Worm (Caenorhabditis elegans) whole organism, young adult: ENCODE measurements around the gene C25H3.16.

Experiments used
- B0261.1 ChIP-seq: sonication (generic microtip); optimal IDR thresholded peaks from 2 replicates; lab custom pipeline; 2016; ENCODE audit warnings: mild to moderate bottlenecking, missing genetic modification characterization, moderate library complexity, missing compliant biosample characterization
- C17E4.6 ChIP-seq: fragments of 200-800 bp; sonication (Bioruptor generic); IDR thresholded peaks from 2 replicates; pipeline ENCODE4 v1.3.6; 2022; ENCODE audit warnings: missing genetic modification reagents, missing genetic modification characterization, missing compliant biosample characterization
- F39B2.1 ChIP-seq: fragments of 200-800 bp; sonication (Bioruptor generic); IDR thresholded peaks from 2 replicates; pipeline ENCODE4 v1.3.6; 2022; ENCODE audit warnings: missing genetic modification reagents, missing genetic modification characterization, missing compliant biosample characterization
- F49E8.2 ChIP-seq: sonication (generic microtip); optimal IDR thresholded peaks from 3 replicates; lab custom pipeline; 2017; ENCODE audit warnings: missing genetic modification characterization, mild to moderate bottlenecking, missing compliant biosample characterization, antibody characterized with exemption, moderate library complexity; ENCODE audit not compliant: insufficient read depth
- K11D2.4 ChIP-seq: fragments of 200-800 bp; sonication (Bioruptor generic); IDR thresholded peaks from 2 replicates; pipeline ENCODE4 v1.3.6; 2022; ENCODE audit warnings: missing genetic modification reagents, missing genetic modification characterization, missing compliant biosample characterization
- K12H6.12 ChIP-seq: fragments of 200-800 bp; sonication (Bioruptor generic); optimal IDR thresholded peaks from 2 replicates; lab custom pipeline; 2018; ENCODE audit warnings: mild to moderate bottlenecking, missing genetic modification characterization, missing compliant biosample characterization
- Y67H2A.10 ChIP-seq: fragments of 200-800 bp; sonication (Bioruptor generic); conservative IDR thresholded peaks from 2 replicates; pipeline ENCODE4 v1.3.6; 2022; ENCODE audit warnings: missing genetic modification reagents, missing genetic modification characterization, missing compliant biosample characterization
- Y95B8A.8 ChIP-seq: fragments of 200-800 bp; sonication (Bioruptor generic); IDR thresholded peaks from 2 replicates; pipeline ENCODE4 v1.3.6; 2022; ENCODE audit warnings: missing genetic modification reagents, missing genetic modification characterization, missing compliant biosample characterization
- ama-1 ChIP-seq, 3 experiments: fragments of 150-350 bp in 1 of 3; sonication (generic microtip) in 2 of 3; optimal IDR thresholded peaks; 2 replicates each; lab custom pipeline; 2014 to 2018; ENCODE audit warnings: missing biosample characterization in 2 of 3, missing genetic modification characterization in 2 of 3, missing genetic modification reagents in 2 of 3
- atf-7 ChIP-seq: sonication (generic microtip); optimal IDR thresholded peaks from 2 replicates; lab custom pipeline; 2017; ENCODE audit warnings: mild to moderate bottlenecking, missing genetic modification characterization, missing compliant biosample characterization
- attf-5 ChIP-seq: fragments of 200-800 bp; sonication (Bioruptor generic); optimal IDR thresholded peaks from 2 replicates; lab custom pipeline; 2018; ENCODE audit warnings: mild to moderate bottlenecking, missing genetic modification characterization, missing compliant biosample characterization
- attf-6 ChIP-seq: fragments of 200-800 bp; sonication (Bioruptor generic); IDR thresholded peaks from 2 replicates; pipeline ENCODE4 v1.3.6; 2022; ENCODE audit warnings: missing genetic modification reagents, missing genetic modification characterization, missing compliant biosample characterization
- ccch-3 ChIP-seq: fragments of 200-800 bp; sonication (Bioruptor generic); optimal IDR thresholded peaks from 2 replicates; lab custom pipeline; 2018; ENCODE audit warnings: mild to moderate bottlenecking, missing genetic modification characterization, missing compliant biosample characterization
- cebp-2 ChIP-seq: fragments of 200-800 bp; sonication (Bioruptor generic); IDR thresholded peaks from 2 replicates; pipeline ENCODE4 v1.3.6; 2022; ENCODE audit warnings: missing genetic modification characterization, missing compliant biosample characterization
- ceh-27 ChIP-seq: fragments of 200-800 bp; sonication (Bioruptor generic); optimal IDR thresholded peaks from 2 replicates; lab custom pipeline; 2018; ENCODE audit warnings: mild to moderate bottlenecking, missing genetic modification characterization, moderate library complexity, missing compliant biosample characterization
- ceh-40 ChIP-seq: fragments of 200-800 bp; sonication (Bioruptor generic); IDR thresholded peaks from 2 replicates; pipeline ENCODE4 v1.3.6; 2022; ENCODE audit warnings: missing genetic modification characterization, missing compliant biosample characterization
- ceh-91 ChIP-seq: fragments of 200-800 bp; sonication (Bioruptor generic); IDR thresholded peaks from 2 replicates; pipeline ENCODE4 v1.3.6; 2022; ENCODE audit warnings: missing genetic modification reagents, missing genetic modification characterization, missing compliant biosample characterization
- chd-7 ChIP-seq: sonication (generic microtip); optimal IDR thresholded peaks from 2 replicates; lab custom pipeline; 2016; ENCODE audit warnings: mild to moderate bottlenecking, missing genetic modification characterization, moderate library complexity, missing compliant biosample characterization
- die-1 ChIP-seq: sonication (generic microtip); optimal IDR thresholded peaks from 2 replicates; lab custom pipeline; 2016; ENCODE audit warnings: missing genotype, mild to moderate bottlenecking, missing genetic modification characterization, missing compliant biosample characterization
- dpff-1 ChIP-seq: sonication (generic microtip); optimal IDR thresholded peaks from 2 replicates; lab custom pipeline; 2017; ENCODE audit warnings: mild to moderate bottlenecking, missing genetic modification characterization, missing compliant biosample characterization
- efl-1 ChIP-seq: fragments of 150-350 bp; optimal IDR thresholded peaks from 2 replicates; lab custom pipeline; 2014; ENCODE audit warnings: missing biosample characterization, missing genetic modification reagents, missing genetic modification characterization
- egl-18 ChIP-seq: fragments of 200-800 bp; sonication (Bioruptor generic); IDR thresholded peaks from 2 replicates; pipeline ENCODE4 v1.3.6; 2022; ENCODE audit warnings: missing genetic modification reagents, missing genetic modification characterization, missing compliant biosample characterization
- egrh-3 ChIP-seq: fragments of 200-800 bp; sonication (Bioruptor generic); IDR thresholded peaks from 2 replicates; pipeline ENCODE4 v1.3.6; 2022; ENCODE audit warnings: missing genetic modification reagents, missing genetic modification characterization, missing compliant biosample characterization
- gei-17 ChIP-seq: fragments of 200-800 bp; sonication (Bioruptor generic); optimal IDR thresholded peaks from 2 replicates; lab custom pipeline; 2018; ENCODE audit warnings: mild to moderate bottlenecking, missing genetic modification characterization, missing compliant biosample characterization
- hlh-12 ChIP-seq: sonication (generic microtip); optimal IDR thresholded peaks from 2 replicates; lab custom pipeline; 2016; ENCODE audit warnings: missing genetic modification characterization, missing compliant biosample characterization
- hlh-26 ChIP-seq: fragments of 200-800 bp; sonication (Bioruptor generic); conservative IDR thresholded peaks from 2 replicates; pipeline ENCODE4 v1.3.6; 2022; ENCODE audit warnings: missing genetic modification reagents, missing genetic modification characterization, missing compliant biosample characterization
- hmg-20 ChIP-seq: fragments of 200-800 bp; sonication (Bioruptor generic); IDR thresholded peaks from 2 replicates; pipeline ENCODE4 v1.3.6; 2022; ENCODE audit warnings: missing genetic modification reagents, missing genetic modification characterization, missing compliant biosample characterization
- hrde-1 ChIP-seq: sonication (generic microtip); optimal IDR thresholded peaks from 2 replicates; lab custom pipeline; 2016; ENCODE audit warnings: missing genetic modification characterization, mild to moderate bottlenecking, missing compliant biosample characterization, moderate library complexity, missing genotype, missing genetic modification reagents, borderline replicate concordance
- lag-1 ChIP-seq: fragments of 200-800 bp; sonication (Bioruptor generic); IDR thresholded peaks from 2 replicates; pipeline ENCODE4 v1.3.6; 2022; ENCODE audit warnings: missing genetic modification reagents, missing genetic modification characterization, missing compliant biosample characterization
- lsy-27 ChIP-seq: sonication (generic microtip); optimal IDR thresholded peaks from 2 replicates; lab custom pipeline; 2017; ENCODE audit warnings: missing genetic modification characterization, mild to moderate bottlenecking, missing compliant biosample characterization, antibody characterized with exemption, missing genotype, borderline replicate concordance; ENCODE audit not compliant: insufficient read depth
- madf-3 ChIP-seq: fragments of 200-800 bp; sonication (Bioruptor generic); IDR thresholded peaks from 2 replicates; pipeline ENCODE4 v1.3.6; 2022; ENCODE audit warnings: missing genetic modification reagents, missing genetic modification characterization, missing compliant biosample characterization
- mcd-1 ChIP-seq: fragments of 200-800 bp; sonication (Bioruptor generic); IDR thresholded peaks from 2 replicates; pipeline ENCODE4 v1.3.6; 2022; ENCODE audit warnings: missing genetic modification reagents, missing genetic modification characterization, missing compliant biosample characterization
- mxl-1 ChIP-seq: sonication (generic microtip); optimal IDR thresholded peaks from 2 replicates; lab custom pipeline; 2016; ENCODE audit warnings: missing genetic modification characterization, missing compliant biosample characterization
- rec-8 ChIP-seq, 2 experiments: sonication (generic microtip); optimal IDR thresholded peaks; 2 replicates each; lab custom pipeline; 2016; ENCODE audit warnings: mild to moderate bottlenecking in 2 of 2, missing genetic modification characterization in 2 of 2, missing genetic modification reagents in 2 of 2, missing genotype in 2 of 2, missing biosample characterization in 1 of 2, missing compliant biosample characterization in 1 of 2, moderate library complexity in 1 of 2
- rpc-1 ChIP-seq, 2 experiments: fragments of 150-350 bp in 1 of 2; sonication (generic microtip) in 1 of 2; optimal IDR thresholded peaks; 2 replicates each; lab custom pipeline; 2014 to 2018; ENCODE audit warnings: missing biosample characterization in 1 of 2, missing genetic modification characterization in 1 of 2, missing genetic modification reagents in 1 of 2, missing genotype in 1 of 2
- sdz-38 ChIP-seq: sonication (generic microtip); optimal IDR thresholded peaks from 2 replicates; lab custom pipeline; 2016; ENCODE audit warnings: missing genotype, missing genetic modification characterization, missing compliant biosample characterization
- snpc-1.3 ChIP-seq: sonication (generic microtip); optimal IDR thresholded peaks from 2 replicates; lab custom pipeline; 2017; ENCODE audit warnings: missing genetic modification characterization, mild to moderate bottlenecking, missing compliant biosample characterization, antibody characterized with exemption, moderate library complexity, missing genotype, missing genetic modification reagents; ENCODE audit not compliant: insufficient read depth
- snpc-3.4 ChIP-seq: sonication (generic microtip); optimal IDR thresholded peaks from 2 replicates; lab custom pipeline; 2017; ENCODE audit warnings: missing genetic modification characterization, mild to moderate bottlenecking, missing compliant biosample characterization, antibody characterized with exemption, moderate library complexity, missing genotype, missing genetic modification reagents
- tbp1 ChIP-seq: fragments of 200-800 bp; sonication (Bioruptor generic); optimal IDR thresholded peaks from 2 replicates; lab custom pipeline; 2018; ENCODE audit warnings: mild to moderate bottlenecking, missing genetic modification characterization, missing compliant biosample characterization
- xnd-1 ChIP-seq: sonication (generic microtip); optimal IDR thresholded peaks from 2 replicates; lab custom pipeline; 2016; ENCODE audit warnings: missing genotype, missing genetic modification reagents, missing genetic modification characterization, missing compliant biosample characterization

Gene C25H3.16

DNA sequence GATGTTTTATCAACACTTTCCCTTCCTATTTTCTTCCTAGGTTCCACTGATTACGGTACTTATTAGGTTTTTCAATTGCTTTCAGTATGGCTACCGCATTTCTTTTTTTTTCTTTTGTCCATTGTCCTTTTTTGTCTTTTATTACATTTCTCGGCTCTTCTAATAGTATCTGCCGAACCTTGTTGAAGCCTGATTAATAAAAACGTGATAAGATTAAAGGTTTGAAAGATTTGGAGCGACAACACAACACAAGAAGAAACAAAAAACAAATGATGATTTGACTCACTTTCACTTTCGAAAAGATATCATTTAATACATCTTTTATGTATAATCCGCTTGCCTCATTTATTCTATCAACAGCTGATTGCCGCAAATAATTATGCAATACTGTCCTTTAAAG lies 1.1 kb upstream of the C25H3.16 start, which contains the start of gene C25H3.15 (continued):
- no peak for TF ChIP-seq ceh-27 (GFP tag; lab: Kevin White, UChicago)

DNA sequence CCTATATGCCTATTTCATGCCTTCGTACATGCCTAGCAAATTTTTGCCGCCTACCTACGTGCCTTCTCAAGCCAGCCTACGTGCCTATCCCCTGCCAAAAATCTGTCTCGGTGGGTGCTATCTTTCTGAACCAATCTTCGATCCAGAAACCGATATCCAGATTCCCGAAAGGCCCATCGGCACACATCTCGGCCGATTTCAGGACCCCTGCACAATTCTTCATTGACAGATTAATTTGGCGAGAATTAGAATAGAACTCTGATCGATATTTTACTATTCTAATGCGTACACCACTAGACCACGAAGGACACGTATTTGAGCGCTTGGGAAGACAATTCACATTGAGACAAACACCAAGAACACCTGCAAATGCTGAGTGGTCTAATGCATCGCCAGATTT lies 1.4 kb downstream of the C25H3.16 start:
- peak; percentile 20 for TF ChIP-seq rpc-1 (optimal IDR thresholded peaks at IDR 0.05; lab: Kevin White, UChicago)
- TF ChIP-seq rpc-1 (tag; optimal IDR thresholded peaks at IDR 0.05; lab: Kevin White, UChicago): peak; percentile 62
- TF ChIP-seq lag-1: no peak
- peak; percentile 69 for TF ChIP-seq tbp1 (GFP tag; lab: Kevin White, UChicago)
- no peak for TF ChIP-seq F49E8.2 (tag; lab: Kevin White, UChicago)
- TF ChIP-seq B0261.1 (tag; lab: Kevin White, UChicago): peak; percentile 7
- TF ChIP-seq lsy-27 (tag; lab: Kevin White, UChicago): no peak

DNA sequence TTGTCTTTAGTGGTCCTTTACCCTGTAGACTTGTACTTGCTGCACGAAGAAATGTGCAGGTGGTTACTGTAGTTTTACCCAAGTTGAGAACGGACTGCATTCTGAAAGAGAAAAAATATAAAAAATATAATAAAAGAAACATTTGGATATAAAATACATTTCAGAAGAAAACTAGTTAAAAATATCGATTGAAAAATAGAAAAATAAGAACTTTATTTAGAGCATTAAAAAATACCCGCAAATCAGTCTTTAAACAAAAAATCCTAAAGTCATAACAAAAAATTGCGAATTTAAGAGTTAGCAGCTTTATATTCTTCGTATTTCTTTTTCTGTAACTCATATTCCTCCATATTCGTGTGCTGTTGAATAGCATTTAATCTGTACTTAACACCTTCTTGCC lies 2.7 kb downstream of the C25H3.16 start, which contains the start of gene C25H3.7:
C25H3.7 (minus strand) TSS at position 101 of the 400 bp plus-strand sequence.
- TF ChIP-seq atf-7 (tag; lab: Kevin White, UChicago) (no peak), hmg-20 (GFP tag; lab: Robert Waterston, UW) (no peak), dpff-1 (tag; lab: Kevin White, UChicago) (no peak), ama-1 (optimal IDR thresholded peaks at IDR 0.05; lab: Kevin White, UChicago) (no peak), ama-1 (GFP tag; optimal IDR thresholded peaks at IDR 0.05; lab: Kevin White, UChicago) (no peak), snpc-3.4 (tag; lab: Kevin White, UChicago) (no peak), mxl-1 (tag; lab: Kevin White, UChicago) (no peak), Y67H2A.10 (GFP tag; lab: Robert Waterston, UW) (no peak), ceh-40 (GFP tag; lab: Robert Waterston, UW) (no peak), ccch-3 (GFP tag; lab: Kevin White, UChicago) (no peak), hlh-26 (GFP tag; lab: Robert Waterston, UW) (no peak), F39B2.1 (GFP tag; lab: Robert Waterston, UW) (no peak), K12H6.12 (tag; lab: Kevin White, UChicago) (no peak), chd-7 (tag; lab: Kevin White, UChicago) (no peak), rec-8 (tag; optimal IDR thresholded peaks at IDR 0.05; lab: Kevin White, UChicago) (no peak), die-1 (no peak), snpc-1.3 (tag; lab: Kevin White, UChicago) (no peak)

DNA sequence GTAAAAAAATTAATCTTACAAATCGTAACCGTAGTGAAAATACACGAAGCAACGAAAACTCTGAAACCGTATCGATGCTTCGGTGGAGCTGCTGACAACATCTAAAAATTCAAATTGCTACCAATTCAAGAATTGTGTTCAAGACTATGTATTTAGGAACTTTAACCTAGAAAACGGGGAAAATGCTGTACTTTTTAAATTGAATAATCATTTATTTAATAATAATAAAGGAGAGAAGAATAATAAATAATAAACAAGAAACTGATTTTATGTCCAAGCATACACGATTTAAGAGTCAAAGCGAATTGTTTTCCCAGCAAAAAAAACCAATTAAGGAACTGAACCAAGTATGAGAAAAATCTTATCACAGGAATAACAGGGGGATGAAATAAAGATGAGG lies 3.5 kb downstream of the C25H3.16 start, which contains the start of gene C25H3.17:
C25H3.17 (minus strand) TSS at position 101 of the 400 bp plus-strand sequence.
- TF ChIP-seq gei-17 (GFP tag; lab: Kevin White, UChicago): no peak
- no peak for TF ChIP-seq madf-3
- TF ChIP-seq ceh-91: no peak
- TF ChIP-seq F39B2.1 (GFP tag; lab: Robert Waterston, UW): no peak
- no peak for TF ChIP-seq Y95B8A.8
- no peak for TF ChIP-seq sdz-38 (tag; lab: Kevin White, UChicago)
- no peak for TF ChIP-seq hrde-1 (tag; lab: Kevin White, UChicago)
- TF ChIP-seq die-1: no peak
- no peak for TF ChIP-seq rpc-1 (optimal IDR thresholded peaks at IDR 0.05; lab: Kevin White, UChicago)
- TF ChIP-seq rpc-1 (tag; optimal IDR thresholded peaks at IDR 0.05; lab: Kevin White, UChicago): no peak

DNA sequence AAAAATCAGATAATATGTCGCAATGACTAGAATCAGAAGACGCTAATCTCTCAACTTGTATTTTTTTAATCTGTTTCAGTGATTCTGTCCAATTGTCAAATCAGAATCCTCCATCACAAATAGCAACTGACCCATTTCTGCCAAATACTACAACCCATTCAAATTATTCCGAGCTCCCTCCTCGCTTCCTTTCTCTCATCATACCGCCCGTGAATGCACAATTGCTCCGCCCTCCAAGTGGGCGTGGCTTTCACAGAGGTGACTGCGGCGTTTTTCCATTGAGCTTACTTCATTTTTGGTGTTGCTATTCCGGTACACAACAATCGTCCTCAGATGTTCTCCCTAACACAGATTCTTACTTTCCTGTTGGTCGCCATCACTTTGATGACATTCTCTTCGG lies 14.6 kb downstream of the C25H3.16 start, which contains the start of gene flp-27:
flp-27 (plus strand) TSS at position 301 of the 400 bp plus-strand sequence.
- TF ChIP-seq K11D2.4 (no peak), mcd-1 (GFP tag; lab: Robert Waterston, UW) (no peak), C17E4.6 (no peak), rec-8 (tag; optimal IDR thresholded peaks at IDR 0.05; lab: Kevin White, UChicago) (no peak), ceh-27 (GFP tag; lab: Kevin White, UChicago) (no peak), attf-6 (GFP tag; lab: Robert Waterston, UW) (no peak), egl-18 (GFP tag; lab: Robert Waterston, UW) (no peak), xnd-1 (tag; lab: Kevin White, UChicago) (no peak), B0261.1 (tag; lab: Kevin White, UChicago) (no peak), attf-5 (no peak), efl-1 (no peak), hlh-12 (no peak), egrh-3 (GFP tag; lab: Robert Waterston, UW) (no peak), Y95B8A.8 (no peak), cebp-2 (GFP tag; lab: Robert Waterston, UW) (no peak)
